Worm (Caenorhabditis elegans): ENCODE measurements around the gene F44A2.5.

- TF ChIP-seq nhr-77 (tag; optimal IDR thresholded peaks at IDR 0.05) (no peak), ceh-28 (tag; optimal IDR thresholded peaks at IDR 0.05) (no peak), snpc-4 (tag; optimal IDR thresholded peaks at IDR 0.05) (no peak), unc-39 (tag; optimal IDR thresholded peaks at IDR 0.05) (no peak), sea-2 (GFP tag; optimal IDR thresholded peaks at IDR 0.05) (no peak), pha-4 (tag; optimal IDR thresholded peaks at IDR 0.05) (peak; percentile 17), nhr-43 (tag; optimal IDR thresholded peaks at IDR 0.05; ENCODE audit: poor library complexity, severe bottlenecking) (no peak), mdl-1 (tag; optimal IDR thresholded peaks at IDR 0.05) (no peak), nhr-237 (tag; optimal IDR thresholded peaks at IDR 0.05) (no peak)
Measured at ce11 chrV:9295581-9295980, 1.9 kb upstream of the F44A2.5 start.
